Worm (Caenorhabditis elegans) whole organism, mixed stage, embryonic: ENCODE results near the gene T16A9.3.

Source experiments
- M03D4.4 ChIP-seq: sonication (generic microtip); optimal IDR thresholded peaks from 2 replicates; lab custom pipeline; 2017; ENCODE audit warnings: mild to moderate bottlenecking, missing genetic modification characterization, missing compliant biosample characterization
- bed-3 ChIP-seq: fragments of 200-800 bp; sonication (Bioruptor generic); optimal IDR thresholded peaks from 3 replicates; lab custom pipeline; 2018; ENCODE audit warnings: mild to moderate bottlenecking, missing genetic modification characterization, moderate library complexity, missing compliant biosample characterization
- blmp-1 ChIP-seq: fragments of 150-350 bp; optimal IDR thresholded peaks from 2 replicates; lab custom pipeline; 2014; ENCODE audit warnings: missing biosample characterization, missing genetic modification characterization
- ceh-39 ChIP-seq: fragments of 150-350 bp; optimal IDR thresholded peaks from 2 replicates; lab custom pipeline; 2014; ENCODE audit warnings: missing biosample characterization, missing genetic modification characterization
- ceh-43 ChIP-seq: fragments of 200-800 bp; sonication (Bioruptor generic); optimal IDR thresholded peaks from 2 replicates; lab custom pipeline; 2018; ENCODE audit warnings: mild to moderate bottlenecking, missing genetic modification characterization, moderate library complexity, missing compliant biosample characterization
- ceh-83 ChIP-seq: fragments of 200-800 bp; sonication (Bioruptor generic); optimal IDR thresholded peaks from 2 replicates; lab custom pipeline; 2018; ENCODE audit warnings: mild to moderate bottlenecking, missing genetic modification characterization, missing compliant biosample characterization
- ces-1 ChIP-seq: fragments of 150-350 bp; optimal IDR thresholded peaks from 2 replicates; lab custom pipeline; 2014; ENCODE audit warnings: missing biosample characterization, missing genetic modification reagents, missing genetic modification characterization
- cnd-1 ChIP-seq: fragments of 200-800 bp; sonication (Bioruptor generic); optimal IDR thresholded peaks from 2 replicates; lab custom pipeline; 2018; ENCODE audit warnings: mild to moderate bottlenecking, missing genetic modification characterization, missing compliant biosample characterization
- drap-1 ChIP-seq: fragments of 200-800 bp; sonication (Bioruptor generic); optimal IDR thresholded peaks from 3 replicates; lab custom pipeline; 2018; ENCODE audit warnings: mild to moderate bottlenecking, missing genetic modification characterization, missing compliant biosample characterization
- elt-1 ChIP-seq: sonication (generic microtip); optimal IDR thresholded peaks from 2 replicates; lab custom pipeline; 2017; ENCODE audit warnings: missing genetic modification characterization, mild to moderate bottlenecking, missing compliant biosample characterization, antibody characterized with exemption, moderate library complexity, borderline replicate concordance; ENCODE audit not compliant: insufficient read depth
- elt-3 ChIP-seq: fragments of 150-350 bp; optimal IDR thresholded peaks from 2 replicates; lab custom pipeline; 2014; ENCODE audit warnings: missing biosample characterization, missing genetic modification characterization
- flh-1 ChIP-seq: fragments of 200-800 bp; sonication (Bioruptor generic); optimal IDR thresholded peaks from 2 replicates; lab custom pipeline; 2018; ENCODE audit warnings: mild to moderate bottlenecking, missing genetic modification characterization, moderate library complexity, missing compliant biosample characterization
- ham-2 ChIP-seq: fragments of 200-800 bp; sonication (Bioruptor generic); optimal IDR thresholded peaks from 2 replicates; lab custom pipeline; 2018; ENCODE audit warnings: mild to moderate bottlenecking, missing genetic modification characterization, missing compliant biosample characterization
- hlh-1 ChIP-seq: fragments of 150-350 bp; optimal IDR thresholded peaks from 2 replicates; lab custom pipeline; 2014; ENCODE audit warnings: missing biosample characterization, missing genetic modification reagents, missing genetic modification characterization
- lin-13 ChIP-seq: fragments of 150-350 bp; optimal IDR thresholded peaks from 2 replicates; lab custom pipeline; 2014; ENCODE audit warnings: missing biosample characterization, missing genetic modification characterization
- lin-32 ChIP-seq: fragments of 200-800 bp; sonication (Bioruptor generic); optimal IDR thresholded peaks from 2 replicates; lab custom pipeline; 2018; ENCODE audit warnings: mild to moderate bottlenecking, missing genetic modification characterization, missing compliant biosample characterization
- lsy-2 ChIP-seq: fragments of 150-350 bp; optimal IDR thresholded peaks from 2 replicates; lab custom pipeline; 2014; ENCODE audit warnings: missing biosample characterization, missing genetic modification characterization
- mab-5 ChIP-seq: fragments of 150-350 bp; optimal IDR thresholded peaks from 2 replicates; lab custom pipeline; 2014; ENCODE audit warnings: missing biosample characterization, missing genetic modification characterization
- mep-1 ChIP-seq: fragments of 150-350 bp; optimal IDR thresholded peaks from 2 replicates; lab custom pipeline; 2017; ENCODE audit warnings: missing biosample characterization, missing genetic modification reagents, missing genetic modification characterization, inconsistent platforms
- mls-2 ChIP-seq: sonication (generic microtip); optimal IDR thresholded peaks from 2 replicates; lab custom pipeline; 2016; ENCODE audit warnings: mild to moderate bottlenecking, missing genetic modification characterization, moderate library complexity, missing compliant biosample characterization
- nhr-2 ChIP-seq: fragments of 150-350 bp; optimal IDR thresholded peaks from 2 replicates; lab custom pipeline; 2014; ENCODE audit warnings: missing biosample characterization, missing genetic modification characterization
- nhr-237 ChIP-seq: fragments of 150-350 bp; optimal IDR thresholded peaks from 2 replicates; lab custom pipeline; 2014; ENCODE audit warnings: missing biosample characterization, missing genetic modification characterization
- nhr-76 ChIP-seq: sonication (generic microtip); optimal IDR thresholded peaks from 2 replicates; lab custom pipeline; 2017; ENCODE audit warnings: missing biosample characterization, missing genetic modification characterization
- pha-4 ChIP-seq: fragments of 150-350 bp; optimal IDR thresholded peaks from 2 replicates; lab custom pipeline; 2018; ENCODE audit warnings: missing biosample characterization, missing genetic modification reagents, missing genetic modification characterization
- sem-2 ChIP-seq: fragments of 200-800 bp; sonication (Bioruptor generic); optimal IDR thresholded peaks from 2 replicates; lab custom pipeline; 2018; ENCODE audit warnings: mild to moderate bottlenecking, missing genetic modification characterization, missing compliant biosample characterization
- snpc-4 ChIP-seq: fragments of 150-350 bp; optimal IDR thresholded peaks from 2 replicates; lab custom pipeline; 2014; ENCODE audit warnings: missing biosample characterization, missing genetic modification characterization
- sptf-1 ChIP-seq: sonication (generic microtip); optimal IDR thresholded peaks from 2 replicates; lab custom pipeline; 2017; ENCODE audit warnings: mild to moderate bottlenecking, missing genetic modification characterization, moderate library complexity, missing compliant biosample characterization
- tbx-8 ChIP-seq: fragments of 200-800 bp; sonication (Bioruptor generic); optimal IDR thresholded peaks from 2 replicates; lab custom pipeline; 2018; ENCODE audit warnings: mild to moderate bottlenecking, missing genetic modification characterization, moderate library complexity, missing compliant biosample characterization
- unc-120 ChIP-seq: sonication (generic microtip); optimal IDR thresholded peaks from 2 replicates; lab custom pipeline; 2017; ENCODE audit warnings: missing genetic modification characterization, missing compliant biosample characterization; ENCODE audit not compliant: poor library complexity, severe bottlenecking
- unc-39 ChIP-seq: fragments of 150-350 bp; optimal IDR thresholded peaks from 2 replicates; lab custom pipeline; 2014; ENCODE audit warnings: missing biosample characterization, missing genetic modification characterization
- unc-62 ChIP-seq: fragments of 150-350 bp; optimal IDR thresholded peaks from 2 replicates; lab custom pipeline; 2014; ENCODE audit warnings: missing biosample characterization, missing genetic modification reagents, missing genetic modification characterization
- zip-8 ChIP-seq: fragments of 150-350 bp; optimal IDR thresholded peaks from 2 replicates; lab custom pipeline; 2014; ENCODE audit warnings: missing biosample characterization, missing genetic modification characterization
- ztf-11 ChIP-seq: fragments of 150-350 bp; optimal IDR thresholded peaks from 2 replicates; lab custom pipeline; 2014; ENCODE audit warnings: missing biosample characterization, missing genetic modification characterization

T16A9.3 gene

DNA sequence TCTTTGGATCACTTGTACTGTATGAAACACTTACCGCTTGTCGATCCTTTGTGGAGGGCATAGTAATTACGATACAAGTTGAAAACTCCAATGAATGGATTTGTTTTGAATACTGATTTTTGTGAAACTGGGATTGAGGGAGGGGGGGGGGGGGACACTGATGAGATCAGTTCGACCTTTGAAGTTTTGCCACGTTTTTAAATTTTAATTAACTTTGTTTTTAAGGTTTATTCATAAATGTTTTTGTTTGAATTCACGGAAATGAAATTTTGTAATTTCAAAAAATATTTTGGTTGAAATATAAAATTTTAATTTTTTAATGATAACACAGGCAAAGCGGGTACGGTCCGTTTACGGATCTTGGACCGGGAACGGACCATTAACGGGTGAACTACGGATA lies 30.6 kb downstream of the T16A9.3 start, which contains the start of gene ent-3:
ent-3 (minus strand) TSS at position 101 of the 400 bp plus-strand sequence.
- no peak for TF ChIP-seq tbx-8 (GFP tag; lab: Kevin White, UChicago)
- TF ChIP-seq elt-3, result no peak
- TF ChIP-seq elt-1 (tag; lab: Kevin White, UChicago), result no peak
- TF ChIP-seq nhr-2, result no peak
- no peak for TF ChIP-seq sptf-1 (tag; lab: Kevin White, UChicago)
- TF ChIP-seq ham-2, result no peak
- TF ChIP-seq cnd-1 (tag; lab: Kevin White, UChicago), result no peak
- TF ChIP-seq nhr-237, result no peak
- TF ChIP-seq pha-4 (tag; lab: Kevin White, UChicago), result no peak
- TF ChIP-seq ztf-11 (tag; lab: Kevin White, UChicago), result no peak
- no peak for TF ChIP-seq bed-3 (GFP tag; lab: Kevin White, UChicago)
- no peak for TF ChIP-seq ceh-83 (GFP tag; lab: Kevin White, UChicago)
- TF ChIP-seq ceh-43 (GFP tag; lab: Kevin White, UChicago), result no peak
- no peak for TF ChIP-seq sem-2 (GFP tag; lab: Kevin White, UChicago)
- TF ChIP-seq lin-13, result no peak
- TF ChIP-seq drap-1 (GFP tag; lab: Kevin White, UChicago), result no peak
- no peak for TF ChIP-seq unc-62 (GFP tag; lab: Kevin White, UChicago)

ce11 chrV:14240694-14241201 lies 35.4 kb downstream of the T16A9.3 start, which contains the start of gene K02E11.10:
Gene K02E11.10, minus strand, starts transcription at chrV:14241151.
- TF ChIP-seq mep-1 (no peak), M03D4.4 (tag; lab: Kevin White, UChicago) (no peak), hlh-1 (tag; lab: Kevin White, UChicago) (no peak), lin-13 (no peak), mab-5 (tag; lab: Kevin White, UChicago) (no peak), lsy-2 (no peak), sem-2 (GFP tag; lab: Kevin White, UChicago) (no peak), bed-3 (GFP tag; lab: Kevin White, UChicago) (no peak), elt-3 (no peak), tbx-8 (GFP tag; lab: Kevin White, UChicago) (no peak), nhr-237 (no peak), pha-4 (tag; lab: Kevin White, UChicago) (no peak), cnd-1 (tag; lab: Kevin White, UChicago) (no peak), unc-39 (tag; lab: Kevin White, UChicago) (no peak), ceh-83 (GFP tag; lab: Kevin White, UChicago) (no peak)

DNA sequence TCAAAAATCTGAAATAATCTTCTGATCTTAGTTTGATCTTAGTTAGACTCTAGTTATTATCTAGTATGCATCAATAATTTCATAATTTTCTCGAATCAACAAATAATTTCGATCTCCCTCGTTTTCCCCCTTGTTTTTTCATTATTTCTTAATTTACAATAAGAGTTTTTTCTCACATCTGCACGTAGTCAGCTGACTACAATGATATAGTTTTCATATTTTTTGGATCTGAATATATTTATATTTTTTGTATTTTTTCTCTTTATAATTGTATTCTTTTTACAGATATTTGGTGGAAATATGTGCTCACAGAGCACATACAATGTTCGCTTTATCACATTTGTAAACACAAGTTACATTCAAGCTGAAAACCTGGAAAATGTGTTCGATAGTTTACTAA lies 38.6 kb downstream of the T16A9.3 start, which contains the start of gene sre-7:
sre-7 (plus strand) TSS at position 301 of the 400 bp plus-strand sequence.
- no peak for TF ChIP-seq drap-1 (GFP tag; lab: Kevin White, UChicago)
- TF ChIP-seq hlh-1 (tag; lab: Kevin White, UChicago), result no peak
- TF ChIP-seq lin-13, result no peak
- no peak for TF ChIP-seq ceh-83 (GFP tag; lab: Kevin White, UChicago)
- no peak for TF ChIP-seq lsy-2
- TF ChIP-seq sem-2 (GFP tag; lab: Kevin White, UChicago), result no peak
- TF ChIP-seq elt-3, result no peak
- no peak for TF ChIP-seq mep-1
- TF ChIP-seq sptf-1 (tag; lab: Kevin White, UChicago), result no peak

- no peak for TF ChIP-seq cnd-1 (tag; lab: Kevin White, UChicago)
Measured at ce11 chrV:14246761-14247160, 41.4 kb downstream of the T16A9.3 start, which contains the start of gene K02E11.3. Gene K02E11.3, minus strand, starts transcription at chrV:14246861.

ce11 chrV:14248025-14248424 lies 42.7 kb downstream of the T16A9.3 start, which contains the start of gene K02E11.4:
Gene K02E11.4, minus strand, starts transcription at chrV:14248125.
- TF ChIP-seq blmp-1, result no peak
- no peak for TF ChIP-seq M03D4.4 (tag; lab: Kevin White, UChicago)
- TF ChIP-seq nhr-2, result no peak
- no peak for TF ChIP-seq unc-39 (tag; lab: Kevin White, UChicago)
- no peak for TF ChIP-seq elt-3
- TF ChIP-seq ceh-39 (tag; lab: Kevin White, UChicago), result no peak
- TF ChIP-seq ces-1, result no peak
- TF ChIP-seq ztf-11 (tag; lab: Kevin White, UChicago), result no peak
- TF ChIP-seq unc-62 (GFP tag; lab: Kevin White, UChicago), result no peak
- TF ChIP-seq flh-1 (GFP tag; lab: Kevin White, UChicago), result no peak
- no peak for TF ChIP-seq bed-3 (GFP tag; lab: Kevin White, UChicago)
- no peak for TF ChIP-seq nhr-76

ce11 chrV:14248654-14249053 lies 43.3 kb downstream of the T16A9.3 start, which contains the start of gene K02E11.6:
Gene K02E11.6, plus strand, starts transcription at chrV:14248802.
- TF ChIP-seq unc-120 (tag; lab: Kevin White, UChicago) (no peak), nhr-2 (no peak), zip-8 (tag; lab: Kevin White, UChicago) (no peak), ceh-83 (GFP tag; lab: Kevin White, UChicago) (no peak), cnd-1 (tag; lab: Kevin White, UChicago) (no peak), lin-32 (GFP tag; lab: Kevin White, UChicago) (no peak), drap-1 (GFP tag; lab: Kevin White, UChicago) (no peak), ham-2 (no peak), ceh-39 (tag; lab: Kevin White, UChicago) (no peak), snpc-4 (tag; lab: Kevin White, UChicago) (no peak), nhr-76 (no peak), mls-2 (tag; lab: Kevin White, UChicago) (no peak), ceh-43 (GFP tag; lab: Kevin White, UChicago) (no peak), hlh-1 (tag; lab: Kevin White, UChicago) (no peak), unc-62 (GFP tag; lab: Kevin White, UChicago) (no peak), ces-1 (no peak), unc-39 (tag; lab: Kevin White, UChicago) (no peak)
